Fruit fly (Drosophila melanogaster) whole organism, pupa: Measurements from ENCODE around the gene CG18507.
A peak's percentile ranks its signal among the peaks of the same experiment; 100 is the strongest.

Experiments
- CG10348 ChIP-seq: fragments of 200-800 bp; sonication (Bioruptor generic); IDR thresholded peaks from 2 replicates; pipeline ENCODE4 v1.3.6; 2022; ENCODE audit warnings: missing biosample characterization, missing genetic modification characterization
- CG12605 ChIP-seq: fragments of 200-800 bp; sonication (Bioruptor generic); IDR thresholded peaks from 2 replicates; pipeline ENCODE4 v1.3.6; 2022; ENCODE audit warnings: missing biosample characterization, missing genetic modification characterization
- CG13204 ChIP-seq: fragments of 200-800 bp; sonication (Bioruptor generic); optimal IDR thresholded peaks from 2 replicates; lab custom pipeline; 2018; ENCODE audit warnings: missing biosample characterization, mild to moderate bottlenecking, missing genetic modification characterization, moderate library complexity
- CG17806 ChIP-seq: fragments of 200-800 bp; sonication (Bioruptor generic); optimal IDR thresholded peaks from 2 replicates; lab custom pipeline; 2018; ENCODE audit warnings: missing biosample characterization, mild to moderate bottlenecking, missing genetic modification characterization, moderate library complexity
- CG32121 ChIP-seq: fragments of 200-800 bp; sonication (Bioruptor generic); IDR thresholded peaks from 2 replicates; pipeline ENCODE4 v1.3.6; 2022; ENCODE audit warnings: missing biosample characterization, missing genetic modification characterization
- CG34367 ChIP-seq: fragments of 200-800 bp; sonication (Bioruptor generic); optimal IDR thresholded peaks from 2 replicates; lab custom pipeline; 2018; ENCODE audit warnings: missing biosample characterization, mild to moderate bottlenecking, missing genetic modification characterization
- CG4496 ChIP-seq: fragments of 200-800 bp; sonication (Bioruptor generic); IDR thresholded peaks from 3 replicates; pipeline ENCODE4 v1.3.6; 2022; ENCODE audit warnings: missing biosample characterization, missing genetic modification characterization
- CG8159 ChIP-seq: fragments of 200-800 bp; sonication (Bioruptor generic); optimal IDR thresholded peaks from 3 replicates; lab custom pipeline; 2018; ENCODE audit warnings: missing biosample characterization, mild to moderate bottlenecking, missing genetic modification characterization, moderate library complexity
- CG8301 ChIP-seq: fragments of 200-800 bp; sonication (Bioruptor generic); optimal IDR thresholded peaks from 2 replicates; lab custom pipeline; 2018; ENCODE audit warnings: missing biosample characterization, mild to moderate bottlenecking, missing genetic modification characterization
- D1 ChIP-seq: fragments of 200-800 bp; sonication (Bioruptor generic); optimal IDR thresholded peaks from 2 replicates; lab custom pipeline; 2018; ENCODE audit warnings: missing biosample characterization, mild to moderate bottlenecking, missing genetic modification characterization, moderate library complexity
- EcR ChIP-seq: fragments of 200-800 bp; sonication (Bioruptor generic); optimal IDR thresholded peaks from 3 replicates; lab custom pipeline; 2019; ENCODE audit warnings: missing biosample characterization, missing genetic modification characterization, mild to moderate bottlenecking, moderate library complexity, missing genetic modification reagents
- Ets98B ChIP-seq: fragments of 200-800 bp; sonication (Bioruptor generic); IDR thresholded peaks from 2 replicates; pipeline ENCODE4 v1.3.6; 2022; ENCODE audit warnings: missing biosample characterization, missing genetic modification characterization
- Pif1A ChIP-seq: fragments of 200-800 bp; sonication (Bioruptor generic); optimal IDR thresholded peaks from 3 replicates; lab custom pipeline; 2016; ENCODE audit warnings: missing biosample characterization, missing genetic modification characterization
- fd96Ca ChIP-seq: fragments of 200-800 bp; sonication (Bioruptor generic); IDR thresholded peaks from 3 replicates; pipeline ENCODE4 v1.3.6; 2022; ENCODE audit warnings: missing biosample characterization, missing genetic modification characterization

DNA sequence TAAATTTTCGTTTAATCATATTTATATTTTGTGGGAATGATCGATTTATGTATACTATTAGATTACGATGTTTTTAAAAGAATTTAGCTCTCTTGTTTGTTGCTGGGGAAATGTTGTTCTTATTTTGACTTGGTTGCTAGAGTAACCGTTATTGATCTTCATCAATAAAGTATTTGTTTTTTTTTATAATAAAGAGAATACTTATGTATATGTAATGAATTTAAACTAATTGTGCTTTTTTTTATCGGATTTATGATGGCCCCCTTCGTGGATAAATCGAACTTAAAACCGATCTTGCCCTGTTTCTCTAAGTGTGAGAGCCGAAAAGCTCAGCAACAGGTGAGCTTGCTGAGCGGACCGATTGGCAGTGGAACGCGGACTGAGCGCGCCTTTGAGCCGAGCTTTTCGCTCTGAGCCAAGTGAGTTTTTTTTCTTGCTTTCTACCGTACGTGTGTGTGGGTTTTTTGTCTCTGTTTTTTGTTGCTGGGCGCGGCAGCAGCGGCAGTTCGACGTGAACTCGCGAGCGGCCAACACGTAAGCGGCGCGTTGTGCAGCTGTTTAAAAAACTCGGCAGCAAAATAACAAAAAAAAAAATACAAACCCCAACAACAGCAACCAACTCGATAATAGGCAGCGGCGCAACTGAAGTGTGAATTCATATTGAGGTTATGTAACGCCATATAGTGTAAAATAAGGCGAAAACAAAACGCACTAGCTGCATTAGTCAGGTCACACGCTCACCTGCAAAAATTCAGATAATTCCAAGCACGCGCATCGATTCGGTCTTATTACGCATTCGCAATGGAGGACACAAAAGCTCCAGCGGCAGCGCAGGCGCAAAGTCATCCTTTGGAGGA, at the start of gene CG18507:
- TF ChIP-seq CG17806 (tag; lab: Kevin White, UChicago) (peak; percentile 38), CG4496 (peak; percentile 88), CG32121 (GFP tag; lab: Robert Waterston, UW) (peak; percentile 77), fd96Ca (GFP tag; lab: Robert Waterston, UW) (peak; percentile 73; the same call in 2 of the 3 replicates), Ets98B (peak; percentile 85), CG34367 (tag; lab: Kevin White, UChicago) (peak; percentile 60), CG13204 (GFP tag; lab: Kevin White, UChicago) (peak; percentile 86), CG12605 (GFP tag; lab: Robert Waterston, UW) (peak; percentile 88), CG8159 (tag; lab: Kevin White, UChicago) (peak; percentile 57), EcR (GFP tag; lab: Kevin White, UChicago) (no peak), CG10348 (GFP tag; lab: Robert Waterston, UW) (no peak), D1 (tag; lab: Kevin White, UChicago) (no peak), Pif1A (GFP tag; lab: Kevin White, UChicago) (peak; percentile 75), CG8301 (tag; lab: Kevin White, UChicago) (peak; percentile 15)
